Fruit fly (Drosophila melanogaster) whole organism, prepupa: ENCODE results near the gene Cse1.
A peak's percentile ranks its signal among the peaks of the same experiment; 100 is the strongest.

Experiments used
- CG10631 ChIP-seq: fragments of 200-800 bp; sonication (Bioruptor generic); optimal IDR thresholded peaks from 2 replicates; lab custom pipeline; 2016; ENCODE audit warnings: missing biosample characterization, missing genetic modification characterization
- CG11762 ChIP-seq: fragments of 200-800 bp; sonication (Bioruptor generic); optimal IDR thresholded peaks from 3 replicates; lab custom pipeline; 2016; ENCODE audit warnings: missing biosample characterization, missing genetic modification characterization; ENCODE audit not compliant: insufficient read depth
- CG3032 ChIP-seq: fragments of 200-800 bp; optimal IDR thresholded peaks from 2 replicates; lab custom pipeline; 2019; ENCODE audit warnings: missing biosample characterization, mild to moderate bottlenecking, missing genetic modification characterization, moderate library complexity
- CG31627 ChIP-seq: fragments of 200-800 bp; sonication (Bioruptor generic); optimal IDR thresholded peaks from 3 replicates; lab custom pipeline; 2016; ENCODE audit warnings: missing biosample characterization, missing genetic modification characterization
- CG34406 ChIP-seq: fragments of 200-800 bp; sonication (Bioruptor generic); optimal IDR thresholded peaks from 3 replicates; lab custom pipeline; 2016; ENCODE audit warnings: missing biosample characterization, missing genetic modification characterization
- CG3919 ChIP-seq: fragments of 200-800 bp; sonication (Bioruptor generic); optimal IDR thresholded peaks from 3 replicates; lab custom pipeline; 2016; ENCODE audit warnings: missing biosample characterization, missing genetic modification characterization
- CG4318 ChIP-seq: fragments of 200-800 bp; sonication (Bioruptor generic); optimal IDR thresholded peaks from 3 replicates; lab custom pipeline; 2017; ENCODE audit warnings: missing biosample characterization, mild to moderate bottlenecking, missing genetic modification characterization
- CG6276 ChIP-seq: fragments of 200-800 bp; sonication (Bioruptor generic); optimal IDR thresholded peaks from 2 replicates; lab custom pipeline; 2017; ENCODE audit warnings: missing biosample characterization, mild to moderate bottlenecking, missing genetic modification characterization
- CG6808 ChIP-seq: fragments of 200-800 bp; sonication (Bioruptor generic); optimal IDR thresholded peaks from 3 replicates; lab custom pipeline; 2017; ENCODE audit warnings: missing biosample characterization, missing genetic modification characterization, mild to moderate bottlenecking, moderate library complexity, missing genetic modification reagents
- CG6854 ChIP-seq: fragments of 200-800 bp; sonication (Bioruptor generic); optimal IDR thresholded peaks from 2 replicates; lab custom pipeline; 2017; ENCODE audit warnings: missing biosample characterization, mild to moderate bottlenecking, missing genetic modification characterization
- CG7368 ChIP-seq: fragments of 200-800 bp; sonication (Bioruptor generic); optimal IDR thresholded peaks from 3 replicates; lab custom pipeline; 2016; ENCODE audit warnings: missing biosample characterization, missing genetic modification characterization
- CG8632 ChIP-seq: fragments of 200-800 bp; sonication (Bioruptor generic); optimal IDR thresholded peaks from 3 replicates; lab custom pipeline; 2016; ENCODE audit warnings: missing biosample characterization, missing genetic modification characterization
- Eip75B ChIP-seq: fragments of 200-800 bp; sonication (Bioruptor generic); optimal IDR thresholded peaks from 3 replicates; lab custom pipeline; 2016; ENCODE audit warnings: missing biosample characterization, missing genetic modification characterization
- Eip93F ChIP-seq: fragments of 200-800 bp; sonication (Bioruptor generic); optimal IDR thresholded peaks from 2 replicates; lab custom pipeline; 2016; ENCODE audit warnings: missing biosample characterization, mild to moderate bottlenecking, missing genetic modification characterization
- Ets21C ChIP-seq: fragments of 200-800 bp; sonication (Bioruptor generic); optimal IDR thresholded peaks from 3 replicates; lab custom pipeline; 2016; ENCODE audit warnings: missing biosample characterization, missing genetic modification characterization
- Ets96B ChIP-seq: fragments of 200-800 bp; optimal IDR thresholded peaks from 2 replicates; lab custom pipeline; 2019; ENCODE audit warnings: missing biosample characterization, mild to moderate bottlenecking, missing genetic modification characterization, moderate library complexity
- Gug ChIP-seq: fragments of 200-800 bp; sonication (Bioruptor generic); IDR thresholded peaks from 2 replicates; pipeline ENCODE4 v1.3.6; 2022; ENCODE audit warnings: missing biosample characterization, missing genetic modification characterization
- Hr38 ChIP-seq: sonication (Bioruptor generic); optimal IDR thresholded peaks from 2 replicates; lab custom pipeline; 2016; ENCODE audit warnings: missing biosample characterization, missing genetic modification characterization
- Hr39 ChIP-seq: fragments of 200-800 bp; sonication (Bioruptor generic); optimal IDR thresholded peaks from 2 replicates; lab custom pipeline; 2016; ENCODE audit warnings: missing biosample characterization, missing genetic modification characterization
- OdsH ChIP-seq: fragments of 200-800 bp; sonication (Bioruptor generic); optimal IDR thresholded peaks from 3 replicates; lab custom pipeline; 2016; ENCODE audit warnings: missing biosample characterization, missing genetic modification characterization
- Smox ChIP-seq: fragments of 200-800 bp; sonication (Bioruptor generic); optimal IDR thresholded peaks from 3 replicates; lab custom pipeline; 2016; ENCODE audit warnings: missing biosample characterization, missing genetic modification characterization
- Sox102F ChIP-seq: fragments of 200-800 bp; sonication (Bioruptor generic); optimal IDR thresholded peaks from 2 replicates; lab custom pipeline; 2016; ENCODE audit warnings: missing biosample characterization, mild to moderate bottlenecking, missing genetic modification characterization
- Sox15 ChIP-seq: fragments of 200-800 bp; sonication (Bioruptor generic); optimal IDR thresholded peaks from 3 replicates; lab custom pipeline; 2016; ENCODE audit warnings: missing biosample characterization, missing genetic modification characterization
- achi ChIP-seq: fragments of 200-800 bp; sonication (Bioruptor generic); optimal IDR thresholded peaks from 3 replicates; lab custom pipeline; 2016; ENCODE audit warnings: missing biosample characterization, missing genetic modification characterization
- dac ChIP-seq: fragments of 200-800 bp; sonication (Bioruptor generic); optimal IDR thresholded peaks from 2 replicates; lab custom pipeline; 2017; ENCODE audit warnings: missing biosample characterization, mild to moderate bottlenecking, missing genetic modification characterization
- esn ChIP-seq: fragments of 200-800 bp; sonication (Bioruptor generic); optimal IDR thresholded peaks from 2 replicates; lab custom pipeline; 2016; ENCODE audit warnings: missing biosample characterization, mild to moderate bottlenecking, missing genetic modification characterization, moderate library complexity
- fd59A ChIP-seq: fragments of 200-800 bp; sonication (Bioruptor generic); optimal IDR thresholded peaks from 2 replicates; lab custom pipeline; 2017; ENCODE audit warnings: missing biosample characterization, mild to moderate bottlenecking, missing genetic modification characterization, missing genetic modification reagents
- fd85E ChIP-seq: fragments of 200-800 bp; sonication (Bioruptor generic); optimal IDR thresholded peaks from 3 replicates; lab custom pipeline; 2016; ENCODE audit warnings: missing biosample characterization, missing genetic modification characterization
- lz ChIP-seq: fragments of 200-800 bp; sonication (Bioruptor generic); optimal IDR thresholded peaks from 3 replicates; lab custom pipeline; 2016; ENCODE audit warnings: missing biosample characterization, missing genetic modification characterization
- net ChIP-seq: fragments of 200-800 bp; sonication (Bioruptor generic); optimal IDR thresholded peaks from 3 replicates; lab custom pipeline; 2016; ENCODE audit warnings: missing biosample characterization, missing genetic modification characterization
- pdm3 ChIP-seq: fragments of 200-800 bp; sonication (Bioruptor generic); optimal IDR thresholded peaks from 3 replicates; lab custom pipeline; 2016; ENCODE audit warnings: missing biosample characterization, missing genetic modification characterization
- salr ChIP-seq, 2 experiments: fragments of 200-800 bp; sonication (Bioruptor generic); optimal IDR thresholded peaks; 3 replicates each; lab custom pipeline; 2016 to 2018; ENCODE audit warnings: missing biosample characterization in 2 of 2, missing genetic modification characterization in 2 of 2, mild to moderate bottlenecking in 1 of 2
- ss ChIP-seq, 2 experiments: fragments of 200-800 bp; sonication (Bioruptor generic); optimal IDR thresholded peaks; 2 replicates in 1 of 2; 3 replicates in 1 of 2; lab custom pipeline; 2017 to 2018; ENCODE audit warnings: mild to moderate bottlenecking in 2 of 2, missing biosample characterization in 2 of 2, missing genetic modification characterization in 2 of 2, moderate library complexity in 1 of 2
- svp ChIP-seq: fragments of 200-800 bp; sonication (Bioruptor generic); peaks from one replicate; lab custom pipeline; 2016; ENCODE audit warnings: missing biosample characterization, missing genetic modification characterization
- vri ChIP-seq: fragments of 200-800 bp; sonication (Bioruptor generic); optimal IDR thresholded peaks from 3 replicates; lab custom pipeline; 2016; ENCODE audit warnings: missing biosample characterization, mild to moderate bottlenecking, missing genetic modification characterization

Gene Cse1

DNA sequence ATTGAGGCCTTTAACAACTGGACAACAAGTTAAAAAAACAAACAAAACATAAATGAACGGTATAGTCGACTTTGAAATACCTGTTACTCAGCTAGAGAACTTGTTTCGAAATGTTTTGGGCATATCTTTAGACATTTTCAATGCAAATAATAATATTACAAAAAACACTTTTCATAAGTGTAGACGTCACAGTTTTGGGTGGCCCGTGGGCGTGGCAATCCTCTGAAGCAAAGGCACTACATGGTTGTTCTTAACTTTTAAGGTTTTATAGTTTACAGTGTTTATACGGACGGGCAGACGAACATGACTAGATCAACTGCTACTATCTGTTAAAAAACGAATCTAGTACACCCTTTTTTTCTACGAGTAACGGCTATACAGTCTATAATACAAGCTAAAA, 17.5 kb upstream of the Cse1 start (continued):
- peak; percentile 25 for TF ChIP-seq CG8632 (GFP tag; lab: Kevin White, UChicago)
- peak; percentile 23 for TF ChIP-seq Ets21C (GFP tag; lab: Kevin White, UChicago)
- TF ChIP-seq Hr38: no peak
- peak; percentile 54 for TF ChIP-seq pdm3 (GFP tag; lab: Kevin White, UChicago)
- TF ChIP-seq Sox15: no peak
- peak; percentile 70 for TF ChIP-seq esn
- peak; percentile 46 for TF ChIP-seq lz (GFP tag; lab: Kevin White, UChicago)
- no peak for TF ChIP-seq CG3032
- TF ChIP-seq CG4318 (GFP tag; lab: Kevin White, UChicago): no peak
- peak; percentile 42 for TF ChIP-seq achi (GFP tag; lab: Kevin White, UChicago)
- no peak for TF ChIP-seq CG7368 (GFP tag; lab: Kevin White, UChicago)
- TF ChIP-seq vri (GFP tag; lab: Kevin White, UChicago): no peak
- no peak for TF ChIP-seq ss (GFP tag; optimal IDR thresholded peaks at IDR 0.05; lab: Kevin White, UChicago)
- TF ChIP-seq Hr39 (GFP tag; lab: Kevin White, UChicago): peak; percentile 52
- no peak for TF ChIP-seq fd85E (GFP tag; lab: Kevin White, UChicago)
- no peak for TF ChIP-seq Ets96B (tag; lab: Kevin White, UChicago)
- peak; percentile 23 for TF ChIP-seq dac
- peak; percentile 11 for TF ChIP-seq OdsH
- no peak for TF ChIP-seq Eip93F (GFP tag; lab: Kevin White, UChicago)
- TF ChIP-seq salr (GFP tag; optimal IDR thresholded peaks at IDR 0.05; lab: Kevin White, UChicago): no peak
- TF ChIP-seq svp (GFP tag; lab: Kevin White, UChicago): peak; percentile 74
- TF ChIP-seq fd59A (GFP tag; lab: Kevin White, UChicago): no peak
- TF ChIP-seq CG3919 (GFP tag; lab: Kevin White, UChicago): no peak
- no peak for TF ChIP-seq CG11762
- TF ChIP-seq CG31627 (GFP tag; lab: Kevin White, UChicago): peak; percentile 48
- TF ChIP-seq, all 60 proteins: peak for 30

DNA sequence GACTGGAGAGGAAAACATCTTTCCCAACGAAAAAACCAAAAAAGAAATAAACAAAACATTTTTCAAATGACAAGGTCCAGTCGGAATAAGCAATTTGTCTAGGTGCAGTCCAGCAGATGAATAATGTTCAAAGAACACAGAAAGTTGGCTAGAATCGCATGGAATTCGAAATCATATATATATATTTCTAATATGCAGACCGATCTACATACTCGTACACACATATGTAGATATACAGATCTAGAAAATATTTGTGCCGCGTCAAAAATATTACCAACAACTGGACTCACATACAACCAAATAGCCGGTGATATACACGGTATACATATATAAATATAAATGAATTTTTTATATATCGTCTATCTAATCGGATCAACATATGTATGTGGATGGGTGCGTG, 14.7 kb upstream of the Cse1 start:
- TF ChIP-seq CG6854 (GFP tag; lab: Kevin White, UChicago) (no peak), CG34406 (GFP tag; lab: Kevin White, UChicago) (no peak), Eip75B (GFP tag; lab: Kevin White, UChicago) (no peak), Sox102F (GFP tag; lab: Kevin White, UChicago) (no peak)
- TF ChIP-seq, all 60 proteins: peak for 0

dm6 chr2L:16837672-16838071, 12.7 kb upstream of the Cse1 start, which contains the start of the genes SclA and SclB:
SclA (plus strand) TSS chr2L:16837972.
SclB (plus strand) TSS chr2L:16837972.
- TF ChIP-seq Gug (no peak), CG7368 (GFP tag; lab: Kevin White, UChicago) (no peak), Sox102F (GFP tag; lab: Kevin White, UChicago) (no peak), pdm3 (GFP tag; lab: Kevin White, UChicago) (no peak), Hr38 (no peak), Smox (GFP tag; lab: Kevin White, UChicago) (no peak), CG10631 (GFP tag; lab: Kevin White, UChicago) (no peak), Hr39 (GFP tag; lab: Kevin White, UChicago) (no peak), CG6808 (GFP tag; lab: Kevin White, UChicago) (no peak)

dm6 chr2L:16837158-16837557, 12.2 kb upstream of the Cse1 start, which contains the start of gene Nepl9:
Nepl9 (minus strand) TSS chr2L:16837258.
- TF ChIP-seq dac (no peak), net (GFP tag; lab: Kevin White, UChicago) (no peak), CG6276 (GFP tag; lab: Kevin White, UChicago) (no peak)
